Worm (Caenorhabditis elegans) whole organism, late embryonic: ENCODE measurements around the gene slo-1.

Source experiments
- C08G9.2 ChIP-seq: sonication (generic microtip); optimal IDR thresholded peaks from 2 replicates; lab custom pipeline; 2016; ENCODE audit warnings: mild to moderate bottlenecking, missing genetic modification characterization, moderate library complexity, missing compliant biosample characterization
- K02D7.2 ChIP-seq: sonication (generic microtip); optimal IDR thresholded peaks from 2 replicates; lab custom pipeline; 2017; ENCODE audit warnings: mild to moderate bottlenecking, missing genetic modification characterization, missing compliant biosample characterization
- K09A11.1 ChIP-seq: sonication (generic microtip); optimal IDR thresholded peaks from 2 replicates; lab custom pipeline; 2017; ENCODE audit warnings: antibody characterized with exemption, mild to moderate bottlenecking, missing genetic modification characterization, missing compliant biosample characterization; ENCODE audit not compliant: insufficient read depth
- T23F11.4 ChIP-seq: fragments of 200-800 bp; sonication (Bioruptor generic); optimal IDR thresholded peaks from 2 replicates; lab custom pipeline; 2018; ENCODE audit warnings: mild to moderate bottlenecking, missing genetic modification characterization, missing compliant biosample characterization
- ama-1 ChIP-seq: fragments of 150-350 bp; optimal IDR thresholded peaks from 2 replicates; lab custom pipeline; 2014
- ceh-14 ChIP-seq: sonication (generic microtip); optimal IDR thresholded peaks from 2 replicates; lab custom pipeline; 2016; ENCODE audit warnings: missing genotype, missing genetic modification characterization, missing compliant biosample characterization
- ceh-18 ChIP-seq: sonication (generic microtip); optimal IDR thresholded peaks from 2 replicates; lab custom pipeline; 2016; ENCODE audit warnings: missing genetic modification characterization, missing compliant biosample characterization
- ceh-19 ChIP-seq: fragments of 200-800 bp; sonication (Bioruptor generic); optimal IDR thresholded peaks from 2 replicates; lab custom pipeline; 2018; ENCODE audit warnings: mild to moderate bottlenecking, missing genetic modification characterization, missing compliant biosample characterization
- ceh-2 ChIP-seq: sonication (generic microtip); optimal IDR thresholded peaks from 2 replicates; lab custom pipeline; 2016; ENCODE audit warnings: missing genotype, missing genetic modification characterization, missing compliant biosample characterization
- ceh-24 ChIP-seq: sonication (generic microtip); optimal IDR thresholded peaks from 2 replicates; lab custom pipeline; 2016; ENCODE audit warnings: mild to moderate bottlenecking, missing genetic modification characterization, missing compliant biosample characterization
- ceh-30 ChIP-seq: fragments of 150-350 bp; optimal IDR thresholded peaks from 2 replicates; lab custom pipeline; 2014; ENCODE audit warnings: missing biosample characterization, missing genetic modification characterization
- ceh-31 ChIP-seq: sonication (generic microtip); optimal IDR thresholded peaks from 2 replicates; lab custom pipeline; 2016; ENCODE audit warnings: missing genetic modification characterization, missing compliant biosample characterization
- ceh-34 ChIP-seq: sonication (generic microtip); optimal IDR thresholded peaks from 2 replicates; lab custom pipeline; 2016; ENCODE audit warnings: mild to moderate bottlenecking, missing genetic modification characterization, missing compliant biosample characterization
- ceh-9 ChIP-seq: sonication (generic microtip); optimal IDR thresholded peaks from 2 replicates; lab custom pipeline; 2016; ENCODE audit warnings: mild to moderate bottlenecking, missing genetic modification characterization, inconsistent platforms, missing compliant biosample characterization
- elt-2 ChIP-seq: sonication (generic microtip); optimal IDR thresholded peaks from 2 replicates; lab custom pipeline; 2016; ENCODE audit warnings: missing genetic modification reagents, missing genetic modification characterization, missing compliant biosample characterization
- ets-4 ChIP-seq: sonication (generic microtip); optimal IDR thresholded peaks from 2 replicates; lab custom pipeline; 2016; ENCODE audit warnings: missing genetic modification characterization, missing compliant biosample characterization
- eyg-1 ChIP-seq: sonication (generic microtip); optimal IDR thresholded peaks from 2 replicates; lab custom pipeline; 2016; ENCODE audit warnings: missing genotype, missing genetic modification characterization, missing compliant biosample characterization
- fkh-10 ChIP-seq: fragments of 150-350 bp; optimal IDR thresholded peaks from 2 replicates; lab custom pipeline; 2014; ENCODE audit warnings: missing biosample characterization, missing genetic modification reagents, missing genetic modification characterization
- gmeb-2 ChIP-seq: sonication (generic microtip); optimal IDR thresholded peaks from 2 replicates; lab custom pipeline; 2016; ENCODE audit warnings: missing genetic modification characterization, inconsistent platforms, missing compliant biosample characterization
- hlh-30 ChIP-seq: sonication (generic microtip); optimal IDR thresholded peaks from 2 replicates; lab custom pipeline; 2017; ENCODE audit warnings: antibody characterized with exemption, missing genetic modification characterization, missing compliant biosample characterization; ENCODE audit not compliant: insufficient read depth
- hlh-8 ChIP-seq: sonication (generic microtip); optimal IDR thresholded peaks from 2 replicates; lab custom pipeline; 2016; ENCODE audit warnings: missing genotype, missing genetic modification characterization, missing compliant biosample characterization
- lim-6 ChIP-seq: sonication (generic microtip); optimal IDR thresholded peaks from 2 replicates; lab custom pipeline; 2016; ENCODE audit warnings: missing genetic modification characterization, missing compliant biosample characterization
- lin-11 ChIP-seq: fragments of 200-800 bp; sonication (Bioruptor generic); optimal IDR thresholded peaks from 2 replicates; lab custom pipeline; 2018; ENCODE audit warnings: mild to moderate bottlenecking, missing genetic modification characterization, missing compliant biosample characterization
- madf-2 ChIP-seq: sonication (generic microtip); optimal IDR thresholded peaks from 2 replicates; lab custom pipeline; 2017; ENCODE audit warnings: missing genetic modification characterization, missing compliant biosample characterization
- nhr-232 ChIP-seq: sonication (generic microtip); optimal IDR thresholded peaks from 2 replicates; lab custom pipeline; 2016; ENCODE audit warnings: missing genetic modification characterization, missing compliant biosample characterization
- npax-4 ChIP-seq: sonication (generic microtip); optimal IDR thresholded peaks from 2 replicates; lab custom pipeline; 2016; ENCODE audit warnings: missing genetic modification characterization, missing compliant biosample characterization
- odd-2 ChIP-seq: sonication (generic microtip); optimal IDR thresholded peaks from 2 replicates; lab custom pipeline; 2017; ENCODE audit warnings: antibody characterized with exemption, mild to moderate bottlenecking, missing genetic modification characterization, missing compliant biosample characterization
- pag-3 ChIP-seq: sonication (generic microtip); optimal IDR thresholded peaks from 2 replicates; lab custom pipeline; 2016; ENCODE audit warnings: missing compliant biosample characterization, missing genetic modification characterization, borderline replicate concordance
- pros-1 ChIP-seq: fragments of 150-350 bp; optimal IDR thresholded peaks from 2 replicates; lab custom pipeline; 2014; ENCODE audit warnings: missing biosample characterization, missing genetic modification reagents, missing genetic modification characterization
- ref-2 ChIP-seq: sonication (generic microtip); optimal IDR thresholded peaks from 2 replicates; lab custom pipeline; 2016; ENCODE audit warnings: missing genetic modification characterization, missing compliant biosample characterization
- sdc-2 ChIP-seq: sonication (generic microtip); optimal IDR thresholded peaks from 2 replicates; lab custom pipeline; 2016; ENCODE audit warnings: missing genotype, missing genetic modification characterization, missing compliant biosample characterization
- syd-9 ChIP-seq: sonication (generic microtip); optimal IDR thresholded peaks from 2 replicates; lab custom pipeline; 2016; ENCODE audit warnings: mild to moderate bottlenecking, missing genetic modification characterization, moderate library complexity, missing compliant biosample characterization
- ttx-3 ChIP-seq: sonication (generic microtip); optimal IDR thresholded peaks from 2 replicates; lab custom pipeline; 2016; ENCODE audit warnings: missing genetic modification reagents, missing genetic modification characterization, missing compliant biosample characterization
- unc-3 ChIP-seq, 2 experiments: fragments of 200-800 bp in 1 of 2; sonication (Bioruptor generic) in 1 of 2; sonication (generic microtip) in 1 of 2; conservative IDR thresholded peaks in 1 of 2; optimal IDR thresholded peaks in 1 of 2; 2 replicates each; pipeline versions ENCODE4 v1.3.6 to Lab custom; 2016 to 2022; ENCODE audit warnings: missing compliant biosample characterization in 2 of 2, missing genetic modification characterization in 2 of 2, missing genetic modification reagents in 1 of 2
- unc-55 ChIP-seq: sonication (generic microtip); optimal IDR thresholded peaks from 2 replicates; lab custom pipeline; 2017; ENCODE audit warnings: missing biosample characterization, missing genetic modification reagents, missing genetic modification characterization
- unc-86 ChIP-seq: sonication (generic microtip); optimal IDR thresholded peaks from 2 replicates; lab custom pipeline; 2016; ENCODE audit warnings: missing genetic modification characterization, missing compliant biosample characterization
- zip-5 ChIP-seq: sonication (generic microtip); optimal IDR thresholded peaks from 2 replicates; lab custom pipeline; 2016; ENCODE audit warnings: missing genetic modification characterization, missing compliant biosample characterization
- ztf-16 ChIP-seq: sonication (generic microtip); optimal IDR thresholded peaks from 2 replicates; lab custom pipeline; 2017; ENCODE audit warnings: missing genetic modification characterization, missing compliant biosample characterization

Gene slo-1

ce11 chrV:18474223-18474622, 17.8 kb upstream of the slo-1 start, which contains the start of gene srh-181:
Gene srh-181, plus strand, starts transcription at chrV:18474523.
- TF ChIP-seq unc-55 (no peak), C08G9.2 (tag; lab: Kevin White, UChicago) (no peak), ceh-2 (tag; lab: Kevin White, UChicago) (no peak), fkh-10 (GFP tag; lab: Kevin White, UChicago) (no peak), hlh-30 (no peak), K09A11.1 (tag; lab: Kevin White, UChicago) (no peak), ceh-30 (tag; lab: Kevin White, UChicago) (no peak), ets-4 (no peak), ztf-16 (no peak), lin-11 (no peak), syd-9 (tag; lab: Kevin White, UChicago) (no peak), ceh-31 (tag; lab: Kevin White, UChicago) (no peak), ceh-18 (tag; lab: Kevin White, UChicago) (no peak), odd-2 (tag; lab: Kevin White, UChicago) (no peak), K02D7.2 (tag; lab: Kevin White, UChicago) (no peak), nhr-232 (no peak), madf-2 (tag; lab: Kevin White, UChicago) (no peak), ttx-3 (tag; lab: Kevin White, UChicago) (no peak), ceh-34 (tag; lab: Kevin White, UChicago) (no peak), elt-2 (tag; lab: Kevin White, UChicago) (no peak)

- TF ChIP-seq npax-4 (tag; lab: Kevin White, UChicago) (no peak), ceh-14 (tag; lab: Kevin White, UChicago) (no peak), lim-6 (tag; lab: Kevin White, UChicago) (no peak), ceh-19 (no peak)
Measured at ce11 chrV:18476090-18476489, 16.0 kb upstream of the slo-1 start, which contains the start of gene srh-179. Gene srh-179, plus strand, starts transcription at chrV:18476390.

- TF ChIP-seq C08G9.2 (tag; lab: Kevin White, UChicago) (no peak), T23F11.4 (no peak), ref-2 (tag; lab: Kevin White, UChicago) (no peak), eyg-1 (tag; lab: Kevin White, UChicago) (no peak), gmeb-2 (tag; lab: Kevin White, UChicago) (no peak), hlh-8 (tag; lab: Kevin White, UChicago) (no peak), ama-1 (no peak), ceh-9 (no peak)
Measured at ce11 chrV:18480231-18480630, 11.8 kb upstream of the slo-1 start, which contains the start of gene srh-178. Gene srh-178, minus strand, starts transcription at chrV:18480331.

- no peak for TF ChIP-seq unc-3 (GFP tag; conservative IDR thresholded peaks at IDR 0.05; lab: Robert Waterston, UW)
- TF ChIP-seq unc-3 (tag; optimal IDR thresholded peaks at IDR 0.05; lab: Kevin White, UChicago): no peak
- no peak for TF ChIP-seq pros-1 (tag; lab: Kevin White, UChicago)
- TF ChIP-seq ceh-24: no peak
- no peak for TF ChIP-seq ceh-9
- TF ChIP-seq gmeb-2 (tag; lab: Kevin White, UChicago): no peak
- TF ChIP-seq zip-5 (tag; lab: Kevin White, UChicago): no peak
- no peak for TF ChIP-seq fkh-10 (GFP tag; lab: Kevin White, UChicago)
- no peak for TF ChIP-seq unc-86
- TF ChIP-seq sdc-2: no peak
- TF ChIP-seq T23F11.4: no peak
- no peak for TF ChIP-seq elt-2 (tag; lab: Kevin White, UChicago)
- TF ChIP-seq ceh-34 (tag; lab: Kevin White, UChicago): no peak
- TF ChIP-seq nhr-232: no peak
- TF ChIP-seq pag-3 (tag; lab: Kevin White, UChicago): no peak
- TF ChIP-seq ceh-19: no peak
Measured at ce11 chrV:18487158-18487557, 4.9 kb upstream of the slo-1 start, which contains the start of gene Y51A2D.18. Gene Y51A2D.18, minus strand, starts transcription at chrV:18487258.
